Fruit fly (Drosophila melanogaster) whole organism, embryonic: Measurements from ENCODE around the gene Dsor1.
A peak's percentile ranks its signal among the peaks of the same experiment; 100 is the strongest.

ENCODE experiments used
- CG11456 ChIP-seq: fragments of 200-800 bp; sonication (Bioruptor generic); IDR thresholded peaks from 3 replicates; pipeline ENCODE4 v1.3.6; 2022; ENCODE audit warnings: missing biosample characterization, missing genetic modification characterization
- CG12219 ChIP-seq: fragments of 200-800 bp; sonication (Bioruptor generic); optimal IDR thresholded peaks from 3 replicates; lab custom pipeline; 2018; ENCODE audit warnings: missing biosample characterization, mild to moderate bottlenecking, missing genetic modification characterization
- CG1233 ChIP-seq: fragments of 200-800 bp; sonication (Bioruptor generic); optimal IDR thresholded peaks from 4 replicates; lab custom pipeline; 2018; ENCODE audit warnings: missing biosample characterization, mild to moderate bottlenecking, missing genetic modification characterization
- CG14860 ChIP-seq: fragments of 200-800 bp; sonication (Bioruptor generic); IDR thresholded peaks from 3 replicates; pipeline ENCODE4 v1.3.6; 2022; ENCODE audit warnings: missing biosample characterization, missing genetic modification characterization; ENCODE audit not compliant: partially characterized antibody
- CG15514 ChIP-seq: fragments of 200-800 bp; sonication (Bioruptor generic); optimal IDR thresholded peaks from 3 replicates; lab custom pipeline; 2017; ENCODE audit warnings: missing biosample characterization, missing genetic modification characterization, mild to moderate bottlenecking, moderate library complexity, missing genetic modification reagents
- CG1602 ChIP-seq: fragments of 200-800 bp; sonication (Bioruptor generic); optimal IDR thresholded peaks from 3 replicates; lab custom pipeline; 2016; ENCODE audit warnings: missing biosample characterization, missing genetic modification characterization
- CG16863 ChIP-seq: fragments of 200-800 bp; sonication (Bioruptor generic); optimal IDR thresholded peaks from 3 replicates; lab custom pipeline; 2016; ENCODE audit warnings: missing biosample characterization, missing genetic modification characterization
- CG17328 ChIP-seq: fragments of 200-800 bp; sonication (Bioruptor generic); IDR thresholded peaks from 2 replicates; pipeline ENCODE4 v1.3.6; 2022; ENCODE audit warnings: missing biosample characterization, missing genetic modification characterization
- CG17802 ChIP-seq: fragments of 200-800 bp; sonication (Bioruptor generic); optimal IDR thresholded peaks from 2 replicates; lab custom pipeline; 2018; ENCODE audit warnings: missing biosample characterization, mild to moderate bottlenecking, missing genetic modification characterization, moderate library complexity
- CG17829 ChIP-seq: fragments of 200-800 bp; optimal IDR thresholded peaks from 2 replicates; lab custom pipeline; 2019; ENCODE audit warnings: missing biosample characterization, mild to moderate bottlenecking, missing genetic modification characterization, moderate library complexity
- CG3847 ChIP-seq: fragments of 200-800 bp; sonication (Bioruptor generic); IDR thresholded peaks from 2 replicates; pipeline ENCODE4 v1.3.6; 2022; ENCODE audit warnings: missing biosample characterization, missing genetic modification characterization
- CG42726 ChIP-seq: fragments of 200-800 bp; sonication (Bioruptor generic); IDR thresholded peaks from 2 replicates; pipeline ENCODE4 v1.3.6; 2022; ENCODE audit warnings: missing biosample characterization, missing genetic modification characterization; ENCODE audit not compliant: partially characterized antibody
- CG6689 ChIP-seq: fragments of 200-800 bp; sonication (Bioruptor generic); IDR thresholded peaks from 2 replicates; pipeline ENCODE4 v1.3.6; 2022; ENCODE audit warnings: missing biosample characterization, missing genetic modification characterization
- CG6765 ChIP-seq: fragments of 200-800 bp; sonication (Bioruptor generic); optimal IDR thresholded peaks from 3 replicates; lab custom pipeline; 2017; ENCODE audit warnings: missing biosample characterization, mild to moderate bottlenecking, missing genetic modification characterization
- CG6854 ChIP-seq: fragments of 200-800 bp; sonication (Bioruptor generic); optimal IDR thresholded peaks from 3 replicates; lab custom pipeline; 2017; ENCODE audit warnings: missing biosample characterization, mild to moderate bottlenecking, missing genetic modification characterization
- CG7271 ChIP-seq: fragments of 200-800 bp; sonication (Bioruptor generic); optimal IDR thresholded peaks from 2 replicates; lab custom pipeline; 2018; ENCODE audit warnings: missing biosample characterization, mild to moderate bottlenecking, missing genetic modification characterization, moderate library complexity
- CG7786 ChIP-seq: fragments of 200-800 bp; sonication (Bioruptor generic); optimal IDR thresholded peaks from 2 replicates; lab custom pipeline; 2016; ENCODE audit warnings: missing biosample characterization, missing genetic modification characterization
- CG8089 ChIP-seq: fragments of 200-800 bp; sonication (Bioruptor generic); optimal IDR thresholded peaks from 3 replicates; lab custom pipeline; 2016; ENCODE audit warnings: missing biosample characterization, missing genetic modification characterization
- CG8388 ChIP-seq: fragments of 200-800 bp; sonication (Bioruptor generic); optimal IDR thresholded peaks from 2 replicates; lab custom pipeline; 2019; ENCODE audit warnings: missing biosample characterization, mild to moderate bottlenecking, missing genetic modification characterization, moderate library complexity
- Camta ChIP-seq: fragments of 200-800 bp; sonication (Bioruptor generic); optimal IDR thresholded peaks from 2 replicates; lab custom pipeline; 2016; ENCODE audit warnings: missing biosample characterization, missing genetic modification characterization
- Chrac-16 ChIP-seq: fragments of 200-800 bp; sonication (Bioruptor generic); optimal IDR thresholded peaks from 3 replicates; lab custom pipeline; 2016; ENCODE audit warnings: missing biosample characterization, missing genetic modification characterization
- Doc2 ChIP-seq: fragments of 200-800 bp; sonication (Bioruptor generic); IDR thresholded peaks from 2 replicates; pipeline ENCODE4 v1.3.6; 2022; ENCODE audit warnings: missing biosample characterization, missing genetic modification characterization
- E2f1 ChIP-seq: fragments of 200-800 bp; sonication (Bioruptor generic); IDR thresholded peaks from 2 replicates; pipeline ENCODE4 v1.3.6; 2022; ENCODE audit warnings: missing biosample characterization, missing genetic modification characterization
- E2f2 ChIP-seq: fragments of 200-800 bp; sonication (Bioruptor generic); IDR thresholded peaks from 2 replicates; pipeline ENCODE4 v1.3.6; 2022; ENCODE audit warnings: missing biosample characterization, missing genetic modification characterization
- Max ChIP-seq: fragments of 200-800 bp; sonication (Bioruptor generic); optimal IDR thresholded peaks from 2 replicates; lab custom pipeline; 2016; ENCODE audit warnings: missing biosample characterization, mild to moderate bottlenecking, missing genetic modification characterization
- Oaz ChIP-seq: fragments of 200-800 bp; sonication (Bioruptor generic); IDR thresholded peaks from 2 replicates; pipeline ENCODE4 v1.3.6; 2022; ENCODE audit warnings: missing biosample characterization, missing genetic modification characterization
- Rfx ChIP-seq: fragments of 200-800 bp; sonication (Bioruptor generic); IDR thresholded peaks from 2 replicates; pipeline ENCODE4 v1.3.6; 2022; ENCODE audit warnings: missing biosample characterization, missing genetic modification characterization
- Six4 ChIP-seq: fragments of 200-800 bp; sonication (Bioruptor generic); optimal IDR thresholded peaks from 2 replicates; lab custom pipeline; 2016; ENCODE audit warnings: missing biosample characterization, missing genetic modification characterization
- Spps ChIP-seq: fragments of 200-800 bp; sonication (Bioruptor generic); optimal IDR thresholded peaks from 2 replicates; lab custom pipeline; 2018; ENCODE audit warnings: missing biosample characterization, mild to moderate bottlenecking, missing genetic modification characterization
- ap ChIP-seq: fragments of 200-800 bp; sonication (Bioruptor generic); IDR thresholded peaks from 2 replicates; pipeline ENCODE4 v1.3.6; 2022; ENCODE audit warnings: missing biosample characterization, missing genetic modification characterization
- chm ChIP-seq: fragments of 200-800 bp; sonication (Bioruptor generic); IDR thresholded peaks from 2 replicates; pipeline ENCODE4 v1.3.6; 2022; ENCODE audit warnings: missing biosample characterization, missing genetic modification characterization
- croc ChIP-seq: fragments of 200-800 bp; sonication (Bioruptor generic); conservative IDR thresholded peaks from 3 replicates; pipeline ENCODE4 v1.3.6; 2022; ENCODE audit warnings: missing biosample characterization, missing genetic modification characterization
- dati ChIP-seq: fragments of 200-800 bp; sonication (Bioruptor generic); IDR thresholded peaks from 2 replicates; pipeline ENCODE4 v1.3.6; 2022; ENCODE audit warnings: missing biosample characterization, missing genetic modification characterization
- dimm ChIP-seq: fragments of 200-800 bp; sonication (Bioruptor generic); IDR thresholded peaks from 2 replicates; pipeline ENCODE4 v1.3.6; 2022; ENCODE audit warnings: missing biosample characterization, missing genetic modification characterization
- dm ChIP-seq: fragments of 200-800 bp; sonication (Bioruptor generic); optimal IDR thresholded peaks from 3 replicates; lab custom pipeline; 2016; ENCODE audit warnings: missing biosample characterization, missing genetic modification characterization
- exex ChIP-seq: fragments of 200-800 bp; sonication (Bioruptor generic); optimal IDR thresholded peaks from 4 replicates; lab custom pipeline; 2018; ENCODE audit warnings: missing biosample characterization, mild to moderate bottlenecking, missing genetic modification characterization, moderate library complexity
- fd3F ChIP-seq: fragments of 200-800 bp; sonication (Bioruptor generic); optimal IDR thresholded peaks from 2 replicates; lab custom pipeline; 2018; ENCODE audit warnings: missing biosample characterization, mild to moderate bottlenecking, missing genetic modification characterization, moderate library complexity
- grau ChIP-seq: fragments of 200-800 bp; optimal IDR thresholded peaks from 3 replicates; lab custom pipeline; 2019; ENCODE audit warnings: missing biosample characterization, mild to moderate bottlenecking, missing genetic modification characterization, moderate library complexity
- hb ChIP-seq: fragments of 200-800 bp; sonication (Bioruptor generic); IDR thresholded peaks from 3 replicates; pipeline ENCODE4 v1.3.6; 2022; ENCODE audit warnings: missing biosample characterization, missing genetic modification characterization; ENCODE audit not compliant: partially characterized antibody
- insv ChIP-seq, 2 experiments: fragments of 200-800 bp; sonication (Bioruptor generic); optimal IDR thresholded peaks; 3 replicates each; lab custom pipeline; 2016 to 2018; ENCODE audit warnings: missing biosample characterization in 2 of 2, missing genetic modification characterization in 2 of 2
- inv ChIP-seq: fragments of 200-800 bp; sonication (Bioruptor generic); IDR thresholded peaks from 2 replicates; pipeline ENCODE4 v1.3.6; 2022; ENCODE audit warnings: missing biosample characterization, missing genetic modification characterization; ENCODE audit not compliant: partially characterized antibody
- lab ChIP-seq: fragments of 200-800 bp; sonication (Bioruptor generic); optimal IDR thresholded peaks from 3 replicates; lab custom pipeline; 2017; ENCODE audit warnings: missing biosample characterization, missing genetic modification characterization, mild to moderate bottlenecking, moderate library complexity, missing genetic modification reagents
- mam ChIP-seq: fragments of 200-800 bp; sonication (Bioruptor generic); optimal IDR thresholded peaks from 3 replicates; lab custom pipeline; 2016; ENCODE audit warnings: missing biosample characterization, missing genetic modification characterization
- oc ChIP-seq: fragments of 200-800 bp; sonication (Bioruptor generic); optimal IDR thresholded peaks from 2 replicates; lab custom pipeline; 2018; ENCODE audit warnings: missing biosample characterization, mild to moderate bottlenecking, missing genetic modification characterization, moderate library complexity
- odd ChIP-seq: fragments of 200-800 bp; sonication (Bioruptor generic); optimal IDR thresholded peaks from 2 replicates; lab custom pipeline; 2017; ENCODE audit warnings: missing biosample characterization, mild to moderate bottlenecking, missing genetic modification characterization
- prd ChIP-seq, 3 experiments: fragments of >200 bp in 2 of 3; fragments of 200-800 bp in 1 of 3; sonication (Bioruptor generic) in 1 of 3; optimal IDR thresholded peaks in 2 of 3; IDR thresholded peaks in 1 of 3; 2 replicates in 2 of 3; 3 replicates in 1 of 3; pipeline versions ENCODE4 v1.3.6 to Lab custom; 2017 to 2022; ENCODE audit warnings: missing biosample characterization in 1 of 3, missing genetic modification characterization in 1 of 3
- seq ChIP-seq: fragments of 200-800 bp; sonication (Bioruptor generic); IDR thresholded peaks from 2 replicates; pipeline ENCODE4 v1.3.6; 2022; ENCODE audit warnings: missing biosample characterization, missing genetic modification characterization
- stc ChIP-seq: fragments of 200-800 bp; sonication (Bioruptor generic); IDR thresholded peaks from 2 replicates; pipeline ENCODE4 v1.3.6; 2022; ENCODE audit warnings: missing biosample characterization, missing genetic modification characterization
- stwl ChIP-seq: fragments of 200-800 bp; sonication (Bioruptor generic); optimal IDR thresholded peaks from 3 replicates; lab custom pipeline; 2018; ENCODE audit warnings: missing biosample characterization, mild to moderate bottlenecking, missing genetic modification characterization, moderate library complexity
- vfl ChIP-seq: fragments of 200-800 bp; sonication (Bioruptor generic); optimal IDR thresholded peaks from 2 replicates; lab custom pipeline; 2016; ENCODE audit warnings: missing biosample characterization, missing genetic modification characterization
- vnd ChIP-seq: fragments of 200-800 bp; sonication (Bioruptor generic); IDR thresholded peaks from 3 replicates; pipeline ENCODE4 v1.3.6; 2022; ENCODE audit warnings: missing biosample characterization, missing genetic modification characterization; ENCODE audit not compliant: partially characterized antibody

The Dsor1 gene

DNA sequence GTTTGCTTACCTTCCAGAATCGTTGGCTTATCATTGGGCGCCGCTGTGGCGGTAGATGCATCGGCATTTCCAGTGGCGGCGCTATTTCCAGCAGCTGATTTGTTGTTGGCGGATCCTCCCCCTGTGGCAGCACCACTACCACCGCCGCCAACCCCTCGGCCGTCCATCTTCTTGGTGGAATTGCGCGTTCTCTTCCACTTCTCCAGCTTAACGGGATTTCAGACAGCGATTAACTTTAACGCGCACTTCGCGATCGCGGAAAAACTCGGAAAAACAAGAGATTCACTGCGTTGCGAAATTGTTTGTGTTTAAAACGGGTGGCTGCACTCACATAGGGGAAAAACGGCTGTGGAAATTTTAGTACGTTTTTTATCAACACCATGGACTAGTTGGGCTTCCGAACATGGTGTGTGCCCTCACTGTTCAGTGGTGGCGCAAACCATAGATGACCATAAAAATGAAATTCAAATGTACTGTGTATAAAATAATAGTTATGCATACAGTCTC, 35.7 kb downstream of the Dsor1 start, which contains the start of gene c11.1 (continued):
- TF ChIP-seq ap (GFP tag; lab: Robert Waterston, UW) = no peak
- no peak for TF ChIP-seq vnd (GFP tag; lab: Robert Waterston, UW)
- TF ChIP-seq stc (GFP tag; lab: Robert Waterston, UW) = no peak
- TF ChIP-seq E2f1 = no peak
- TF ChIP-seq CG6854 (GFP tag; lab: Kevin White, UChicago) = no peak
- no peak for TF ChIP-seq CG7271 (tag; lab: Kevin White, UChicago)
- TF ChIP-seq dati = no peak
- no peak for TF ChIP-seq CG17802
- no peak for TF ChIP-seq Camta (GFP tag; lab: Kevin White, UChicago)
- TF ChIP-seq E2f2 (GFP tag; lab: Robert Waterston, UW) = peak; percentile 74
- TF ChIP-seq dm (GFP tag; lab: Kevin White, UChicago) = no peak
- no peak for TF ChIP-seq CG8089
- TF ChIP-seq fd3F (GFP tag; lab: Kevin White, UChicago) = no peak
- no peak for TF ChIP-seq CG14860 (GFP tag; lab: Robert Waterston, UW)
- TF ChIP-seq CG11456 (GFP tag; lab: Robert Waterston, UW) = no peak
- no peak for TF ChIP-seq CG1602 (GFP tag; lab: Kevin White, UChicago)
- TF ChIP-seq Doc2 = no peak
- no peak for TF ChIP-seq CG6765 (GFP tag; lab: Kevin White, UChicago)
- TF ChIP-seq CG7786 (GFP tag; lab: Kevin White, UChicago) = no peak
- no peak for TF ChIP-seq chm (GFP tag; lab: Robert Waterston, UW)
- TF ChIP-seq CG42726 (GFP tag; lab: Robert Waterston, UW) = 0 out of 2 replicates have a peak, but pooled peaks have one; percentile 10
- no peak for TF ChIP-seq odd (GFP tag; lab: Kevin White, UChicago)
- TF ChIP-seq mam (GFP tag; lab: Kevin White, UChicago) = no peak
- peak; percentile 36 for TF ChIP-seq CG15514
- no peak for TF ChIP-seq lab (GFP tag; lab: Kevin White, UChicago)
- no peak for TF ChIP-seq Chrac-16
- no peak for TF ChIP-seq Six4
- TF ChIP-seq insv (GFP tag; optimal IDR thresholded peaks at IDR 0.05; lab: Kevin White, UChicago) = no peak
- TF ChIP-seq CG17328 (GFP tag; lab: Robert Waterston, UW) = no peak
- TF ChIP-seq Max (GFP tag; lab: Kevin White, UChicago) = no peak
- TF ChIP-seq CG16863 (GFP tag; lab: Kevin White, UChicago) = no peak
- peak; percentile 15 for TF ChIP-seq grau (tag; lab: Kevin White, UChicago)
- TF ChIP-seq croc (GFP tag; lab: Robert Waterston, UW) = no peak
- TF ChIP-seq oc = no peak
- TF ChIP-seq inv (GFP tag; lab: Robert Waterston, UW) = no peak
- peak; percentile 47; the same call in 1 of the 2 replicates for TF ChIP-seq CG3847 (GFP tag; lab: Robert Waterston, UW)
- TF ChIP-seq prd (optimal IDR thresholded peaks at IDR 0.05; lab: Kevin White, UChicago) = no peak
- TF ChIP-seq prd (GFP tag; IDR thresholded peaks at IDR 0.05; lab: Robert Waterston, UW) = no peak
- no peak for TF ChIP-seq Oaz
- TF ChIP-seq CG12219 (GFP tag; lab: Kevin White, UChicago) = no peak
- TF ChIP-seq stwl (tag; lab: Kevin White, UChicago) = peak; percentile 11
- TF ChIP-seq CG1233 (GFP tag; lab: Kevin White, UChicago) = no peak
- TF ChIP-seq Spps (tag; lab: Kevin White, UChicago) = no peak
- TF ChIP-seq CG17829 (tag; lab: Kevin White, UChicago) = no peak
- no peak for TF ChIP-seq exex
- peak; percentile 38; the same call in 1 of the 2 replicates for TF ChIP-seq Rfx
- no peak for TF ChIP-seq dimm
- TF ChIP-seq hb (GFP tag; lab: Robert Waterston, UW) = no peak
- TF ChIP-seq vfl = no peak
- no peak for TF ChIP-seq CG6689 (GFP tag; lab: Robert Waterston, UW)
- TF ChIP-seq seq = no peak
- no peak for TF ChIP-seq CG8388 (GFP tag; lab: Kevin White, UChicago)
